Worm (Caenorhabditis elegans) whole organism, mixed stage, embryonic: ENCODE measurements around the gene rpl-32.

Source experiments
- lin-13 ChIP-seq: fragments of 150-350 bp; optimal IDR thresholded peaks from 2 replicates; lab custom pipeline; 2014; ENCODE audit warnings: missing biosample characterization, missing genetic modification characterization
- nhr-237 ChIP-seq: fragments of 150-350 bp; optimal IDR thresholded peaks from 2 replicates; lab custom pipeline; 2014; ENCODE audit warnings: missing biosample characterization, missing genetic modification characterization

DNA sequence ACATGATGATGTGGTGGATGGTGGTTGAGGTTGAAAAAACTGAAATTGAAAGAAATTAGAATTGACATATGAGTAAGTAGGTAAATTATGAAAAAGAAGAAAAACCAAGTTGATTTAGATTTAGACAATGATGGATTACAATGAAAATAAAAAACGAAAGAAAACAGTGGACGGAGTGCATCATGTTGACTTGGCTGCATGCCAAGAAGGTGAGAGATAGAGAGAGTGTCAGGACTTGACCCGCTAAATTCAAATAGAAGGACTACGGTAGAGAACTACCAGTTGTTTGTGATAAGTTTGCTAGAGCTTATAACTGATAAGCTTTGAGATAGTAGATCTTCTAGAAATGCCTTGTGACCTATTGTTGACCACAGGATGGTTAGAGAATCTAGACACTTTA lies 4.2 kb upstream of the rpl-32 start, which contains the start of gene T24B8.3:
- no peak for TF ChIP-seq lin-13 (tag; lab: Kevin White, UChicago)
- no peak for TF ChIP-seq nhr-237 (tag; lab: Kevin White, UChicago)
